Worm (Caenorhabditis elegans) whole organism, late embryonic: ENCODE results near the gene C44H9.5.

Experiments
- C08G9.2 ChIP-seq: sonication (generic microtip); optimal IDR thresholded peaks from 2 replicates; lab custom pipeline; 2016; ENCODE audit warnings: mild to moderate bottlenecking, missing genetic modification characterization, moderate library complexity, missing compliant biosample characterization
- T23F11.4 ChIP-seq: fragments of 200-800 bp; sonication (Bioruptor generic); optimal IDR thresholded peaks from 2 replicates; lab custom pipeline; 2018; ENCODE audit warnings: mild to moderate bottlenecking, missing genetic modification characterization, missing compliant biosample characterization
- ahr-1 ChIP-seq: sonication (generic microtip); optimal IDR thresholded peaks from 2 replicates; lab custom pipeline; 2016; ENCODE audit warnings: missing genetic modification characterization, missing compliant biosample characterization
- ceh-18 ChIP-seq: sonication (generic microtip); optimal IDR thresholded peaks from 2 replicates; lab custom pipeline; 2016; ENCODE audit warnings: missing genetic modification characterization, missing compliant biosample characterization
- ceh-19 ChIP-seq: fragments of 200-800 bp; sonication (Bioruptor generic); optimal IDR thresholded peaks from 2 replicates; lab custom pipeline; 2018; ENCODE audit warnings: mild to moderate bottlenecking, missing genetic modification characterization, missing compliant biosample characterization
- ceh-2 ChIP-seq: sonication (generic microtip); optimal IDR thresholded peaks from 2 replicates; lab custom pipeline; 2016; ENCODE audit warnings: missing genotype, missing genetic modification characterization, missing compliant biosample characterization
- ceh-31 ChIP-seq: sonication (generic microtip); optimal IDR thresholded peaks from 2 replicates; lab custom pipeline; 2016; ENCODE audit warnings: missing genetic modification characterization, missing compliant biosample characterization
- ceh-34 ChIP-seq: sonication (generic microtip); optimal IDR thresholded peaks from 2 replicates; lab custom pipeline; 2016; ENCODE audit warnings: mild to moderate bottlenecking, missing genetic modification characterization, missing compliant biosample characterization
- ceh-6 ChIP-seq: fragments of 200-800 bp; sonication (Bioruptor generic); optimal IDR thresholded peaks from 2 replicates; lab custom pipeline; 2018; ENCODE audit warnings: mild to moderate bottlenecking, missing genetic modification characterization, missing compliant biosample characterization
- che-1 ChIP-seq: sonication (generic microtip); optimal IDR thresholded peaks from 2 replicates; lab custom pipeline; 2016; ENCODE audit warnings: mild to moderate bottlenecking, missing genetic modification characterization, missing compliant biosample characterization
- dmd-4 ChIP-seq: sonication (generic microtip); optimal IDR thresholded peaks from 2 replicates; lab custom pipeline; 2016; ENCODE audit warnings: borderline replicate concordance, missing genetic modification characterization, missing compliant biosample characterization
- ets-4 ChIP-seq: sonication (generic microtip); optimal IDR thresholded peaks from 2 replicates; lab custom pipeline; 2016; ENCODE audit warnings: missing genetic modification characterization, missing compliant biosample characterization
- fkh-6 ChIP-seq: sonication (generic microtip); optimal IDR thresholded peaks from 2 replicates; lab custom pipeline; 2016; ENCODE audit warnings: missing genetic modification characterization, missing compliant biosample characterization
- hlh-13 ChIP-seq: fragments of 200-800 bp; sonication (Bioruptor generic); optimal IDR thresholded peaks from 2 replicates; lab custom pipeline; 2018; ENCODE audit warnings: mild to moderate bottlenecking, missing genetic modification characterization, missing compliant biosample characterization
- hlh-15 ChIP-seq: sonication (generic microtip); optimal IDR thresholded peaks from 2 replicates; lab custom pipeline; 2016; ENCODE audit warnings: missing genetic modification characterization, missing compliant biosample characterization
- hlh-30 ChIP-seq: sonication (generic microtip); optimal IDR thresholded peaks from 2 replicates; lab custom pipeline; 2017; ENCODE audit warnings: antibody characterized with exemption, missing genetic modification characterization, missing compliant biosample characterization; ENCODE audit not compliant: insufficient read depth
- hlh-6 ChIP-seq: sonication (generic microtip); optimal IDR thresholded peaks from 2 replicates; lab custom pipeline; 2016; ENCODE audit warnings: missing genotype, missing genetic modification characterization, missing compliant biosample characterization
- hlh-8 ChIP-seq: sonication (generic microtip); optimal IDR thresholded peaks from 2 replicates; lab custom pipeline; 2016; ENCODE audit warnings: missing genotype, missing genetic modification characterization, missing compliant biosample characterization
- lim-6 ChIP-seq: sonication (generic microtip); optimal IDR thresholded peaks from 2 replicates; lab custom pipeline; 2016; ENCODE audit warnings: missing genetic modification characterization, missing compliant biosample characterization
- madf-2 ChIP-seq: sonication (generic microtip); optimal IDR thresholded peaks from 2 replicates; lab custom pipeline; 2017; ENCODE audit warnings: missing genetic modification characterization, missing compliant biosample characterization
- pax-1 ChIP-seq: fragments of 150-350 bp; optimal IDR thresholded peaks from 2 replicates; lab custom pipeline; 2014; ENCODE audit warnings: missing biosample characterization, missing genetic modification characterization
- pha-4 ChIP-seq: fragments of 150-350 bp; optimal IDR thresholded peaks from 2 replicates; lab custom pipeline; 2018; ENCODE audit warnings: missing biosample characterization, missing genetic modification reagents, missing genetic modification characterization
- pqm-1 ChIP-seq: sonication (generic microtip); optimal IDR thresholded peaks from 2 replicates; lab custom pipeline; 2016; ENCODE audit warnings: missing genetic modification characterization, missing compliant biosample characterization
- ref-2 ChIP-seq: sonication (generic microtip); optimal IDR thresholded peaks from 2 replicates; lab custom pipeline; 2016; ENCODE audit warnings: missing genetic modification characterization, missing compliant biosample characterization
- sdc-2 ChIP-seq: sonication (generic microtip); optimal IDR thresholded peaks from 2 replicates; lab custom pipeline; 2016; ENCODE audit warnings: missing genotype, missing genetic modification characterization, missing compliant biosample characterization
- syd-9 ChIP-seq: sonication (generic microtip); optimal IDR thresholded peaks from 2 replicates; lab custom pipeline; 2016; ENCODE audit warnings: mild to moderate bottlenecking, missing genetic modification characterization, moderate library complexity, missing compliant biosample characterization
- tbx-2 ChIP-seq: sonication (generic microtip); optimal IDR thresholded peaks from 2 replicates; lab custom pipeline; 2016; ENCODE audit warnings: missing genetic modification characterization, missing compliant biosample characterization
- tbx-7 ChIP-seq: sonication (generic microtip); optimal IDR thresholded peaks from 2 replicates; lab custom pipeline; 2016; ENCODE audit warnings: missing genotype, missing genetic modification characterization, missing compliant biosample characterization
- unc-42 ChIP-seq: sonication (generic microtip); optimal IDR thresholded peaks from 2 replicates; lab custom pipeline; 2016; ENCODE audit warnings: missing genotype, missing genetic modification characterization, missing compliant biosample characterization
- unc-55 ChIP-seq: sonication (generic microtip); optimal IDR thresholded peaks from 2 replicates; lab custom pipeline; 2017; ENCODE audit warnings: missing biosample characterization, missing genetic modification reagents, missing genetic modification characterization

The C44H9.5 gene

DNA sequence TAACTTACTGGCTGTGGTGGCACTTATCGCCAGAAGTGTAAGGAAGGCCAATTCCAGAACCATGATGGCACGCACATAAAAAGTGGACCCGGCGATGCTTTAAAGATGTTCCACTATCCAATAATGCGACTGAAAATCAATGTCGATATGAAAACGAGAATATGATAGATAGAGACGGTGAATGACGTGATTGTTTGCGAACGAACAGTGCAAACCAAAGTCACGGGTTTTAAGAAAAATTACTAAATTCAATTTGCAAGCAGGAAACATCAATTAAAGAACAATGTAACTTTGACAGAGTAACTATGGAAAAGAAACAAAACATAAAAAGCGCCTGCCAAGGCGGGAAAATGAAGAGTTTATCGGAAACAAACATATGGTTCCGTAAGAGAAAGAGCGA is at the start of gene C44H9.5:
TSS of gene C44H9.5 (minus strand) at position 129 of the 400 bp plus-strand sequence.
- TF ChIP-seq tbx-2 (tag; lab: Kevin White, UChicago): no peak
- no peak for TF ChIP-seq unc-55 (GFP tag; lab: Kevin White, UChicago)
- TF ChIP-seq pqm-1 (tag; lab: Kevin White, UChicago): no peak
- TF ChIP-seq ceh-6 (GFP tag; lab: Kevin White, UChicago): no peak
- TF ChIP-seq hlh-8: no peak
- no peak for TF ChIP-seq unc-42 (tag; lab: Kevin White, UChicago)
- TF ChIP-seq lim-6 (tag; lab: Kevin White, UChicago): no peak
- no peak for TF ChIP-seq C08G9.2

DNA sequence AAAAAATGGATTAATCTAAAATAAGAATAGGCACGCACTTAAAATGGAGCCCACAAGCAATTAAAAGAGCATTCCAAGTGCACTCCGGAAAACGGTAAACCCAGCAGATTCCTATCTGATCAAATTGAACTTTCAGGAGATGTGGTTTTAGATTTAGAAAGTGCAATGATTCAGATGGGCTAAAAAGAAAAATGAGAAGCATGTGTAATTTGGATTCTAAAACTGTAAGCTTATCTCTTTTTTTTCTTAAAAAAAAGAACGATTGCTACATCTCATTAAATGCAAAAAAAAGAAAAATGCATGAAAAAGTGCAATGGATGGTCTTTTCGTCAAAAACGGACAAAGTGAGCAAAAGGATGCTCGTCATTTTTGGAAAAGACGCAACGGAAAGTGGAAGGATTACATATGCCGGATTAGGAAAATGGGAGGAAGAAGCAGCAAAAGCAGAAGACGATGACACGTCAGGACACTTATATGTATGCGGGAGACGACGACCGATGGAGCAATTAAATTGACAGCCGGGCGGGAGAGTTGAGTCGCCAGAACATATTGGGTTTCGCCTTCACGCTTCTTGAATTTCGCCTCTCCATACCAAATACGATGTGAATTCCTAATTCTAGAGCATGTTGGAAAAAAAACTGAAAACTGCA is 49.0 kb upstream of the C44H9.5 start:
- TF ChIP-seq ceh-34 (tag; lab: Kevin White, UChicago): peak; percentile 47
- TF ChIP-seq ceh-19 (GFP tag; lab: Kevin White, UChicago): peak; percentile 40
- no peak for TF ChIP-seq syd-9 (tag; lab: Kevin White, UChicago)
- TF ChIP-seq ets-4 (tag; lab: Kevin White, UChicago): no peak

DNA sequence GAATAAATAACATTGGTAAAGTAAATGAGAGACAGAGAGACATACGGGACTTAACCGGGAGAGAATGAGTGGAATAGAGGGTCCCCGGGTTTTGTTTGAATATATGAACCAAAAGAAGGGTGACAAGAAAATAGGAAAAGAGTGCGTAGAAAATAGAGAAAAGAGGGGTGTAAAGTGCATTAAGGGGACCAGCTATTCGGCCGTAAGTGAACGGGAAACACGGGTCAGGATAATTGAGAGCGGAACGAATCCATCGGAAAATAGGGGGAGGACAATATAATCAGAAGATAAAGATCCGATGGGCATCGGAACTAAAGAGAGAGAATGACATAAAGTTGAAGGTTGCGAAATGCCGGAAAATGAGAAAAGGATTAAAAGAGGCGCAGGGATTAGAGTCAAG is 47.7 kb upstream of the C44H9.5 start:
- TF ChIP-seq unc-42 (tag; lab: Kevin White, UChicago): peak; percentile 92
- peak; percentile 55 for TF ChIP-seq pax-1 (tag; lab: Kevin White, UChicago)
- TF ChIP-seq tbx-2 (tag; lab: Kevin White, UChicago): peak; percentile 27
- TF ChIP-seq hlh-6 (tag; lab: Kevin White, UChicago): no peak
- TF ChIP-seq ceh-31 (tag; lab: Kevin White, UChicago): peak; percentile 64

DNA sequence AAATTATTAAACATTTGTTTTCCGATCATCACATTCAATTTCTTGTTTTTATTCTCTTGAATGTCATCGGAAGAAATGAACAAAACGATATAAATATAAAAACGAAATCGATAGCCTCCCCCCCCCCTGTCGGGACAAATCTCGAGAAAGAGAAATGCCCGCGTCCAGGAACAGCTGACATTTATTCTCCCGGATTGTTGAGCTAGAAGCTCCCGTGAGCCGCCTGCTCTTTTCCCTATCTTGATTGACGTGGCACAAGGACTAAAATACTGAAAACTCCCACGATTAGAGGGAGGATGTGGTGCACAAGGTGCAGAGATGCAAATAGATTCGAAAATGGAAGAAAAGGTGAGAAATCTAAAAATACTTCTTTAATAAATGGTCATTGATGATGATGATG is 47.2 kb upstream of the C44H9.5 start:
- TF ChIP-seq hlh-13 (GFP tag; lab: Kevin White, UChicago): no peak
- peak; percentile 47 for TF ChIP-seq unc-55 (GFP tag; lab: Kevin White, UChicago)

DNA sequence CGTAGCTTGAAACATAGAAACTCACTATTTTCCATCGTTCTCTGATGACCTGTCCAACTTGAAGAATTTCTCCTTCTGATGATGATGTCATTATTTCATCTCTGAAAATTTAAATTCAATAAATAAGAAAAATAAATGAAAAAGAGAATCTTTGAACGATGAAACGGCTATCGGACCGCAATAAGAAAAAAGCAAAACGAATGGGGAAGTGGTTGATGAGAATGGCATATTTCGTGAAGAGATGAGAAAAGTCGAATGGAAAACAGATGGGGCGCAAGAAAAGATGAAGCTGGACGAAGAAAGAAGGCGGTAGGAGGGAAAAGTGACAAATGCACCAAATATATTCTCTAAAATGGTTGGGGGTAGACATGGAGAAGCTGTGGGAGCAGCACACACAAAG is 46.1 kb upstream of the C44H9.5 start, which contains the start of gene ttbk-7:
TSS of gene ttbk-7 (minus strand) at position 101 of the 400 bp plus-strand sequence.
- TF ChIP-seq syd-9 (tag; lab: Kevin White, UChicago) (no peak), ref-2 (tag; lab: Kevin White, UChicago) (no peak), ceh-2 (tag; lab: Kevin White, UChicago) (no peak), sdc-2 (tag; lab: Kevin White, UChicago) (no peak), ceh-18 (tag; lab: Kevin White, UChicago) (no peak), hlh-8 (peak; percentile 33), pha-4 (no peak), dmd-4 (tag; lab: Kevin White, UChicago) (no peak), fkh-6 (tag; lab: Kevin White, UChicago) (peak; percentile 21), che-1 (tag; lab: Kevin White, UChicago) (no peak), unc-42 (tag; lab: Kevin White, UChicago) (peak; percentile 9), hlh-30 (tag; lab: Kevin White, UChicago) (no peak), ceh-6 (GFP tag; lab: Kevin White, UChicago) (no peak), madf-2 (no peak), hlh-15 (tag; lab: Kevin White, UChicago) (no peak), ahr-1 (tag; lab: Kevin White, UChicago) (no peak), tbx-2 (tag; lab: Kevin White, UChicago) (no peak), tbx-7 (tag; lab: Kevin White, UChicago) (no peak)

DNA sequence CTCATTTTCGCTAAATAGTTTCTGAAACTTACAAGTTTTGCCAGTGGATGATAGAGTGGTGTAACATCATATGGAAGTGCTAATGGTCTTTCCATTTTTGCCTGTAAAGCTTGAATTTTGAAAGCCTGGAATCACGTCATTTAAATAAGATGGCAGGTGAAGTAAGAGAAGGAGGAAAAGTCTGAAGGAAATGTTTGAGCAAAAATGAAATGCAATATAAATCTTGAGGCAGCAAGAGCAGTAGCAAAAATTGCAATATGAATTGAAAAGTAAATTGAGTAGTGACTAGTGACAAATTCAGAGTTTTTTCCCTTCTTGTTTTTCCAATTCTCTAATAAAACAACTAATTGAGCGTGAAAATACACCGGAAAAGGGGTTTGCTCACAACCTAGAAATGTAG is 36.2 kb upstream of the C44H9.5 start, which contains the start of gene glb-24:
TSS of gene glb-24 (minus strand) at position 101 of the 400 bp plus-strand sequence.
- TF ChIP-seq T23F11.4: no peak
